Worm (Caenorhabditis elegans) whole organism, L1 larva: ENCODE data around the gene F37C12.10.

Experiments used
- C04F5.9 ChIP-seq: sonication (generic microtip); optimal IDR thresholded peaks from 2 replicates; lab custom pipeline; 2016; ENCODE audit warnings: missing genetic modification characterization, missing compliant biosample characterization
- C16A3.4 ChIP-seq: fragments of 150-350 bp; optimal IDR thresholded peaks from 2 replicates; lab custom pipeline; 2014; ENCODE audit warnings: missing biosample characterization, missing genetic modification characterization
- F16B12.6 ChIP-seq: fragments of 150-350 bp; optimal IDR thresholded peaks from 2 replicates; lab custom pipeline; 2014; ENCODE audit warnings: missing biosample characterization, missing genetic modification characterization
- Y116A8C.19 ChIP-seq: sonication (generic microtip); optimal IDR thresholded peaks from 2 replicates; lab custom pipeline; 2016; ENCODE audit warnings: missing compliant biosample characterization, missing genetic modification characterization, borderline replicate concordance
- aha-1 ChIP-seq: fragments of 150-350 bp; optimal IDR thresholded peaks from 2 replicates; lab custom pipeline; 2014; ENCODE audit warnings: missing biosample characterization, missing genetic modification characterization
- alr-1 ChIP-seq: fragments of 200-800 bp; sonication (Bioruptor generic); optimal IDR thresholded peaks from 2 replicates; lab custom pipeline; 2018; ENCODE audit warnings: borderline replicate concordance, mild to moderate bottlenecking, missing genetic modification characterization, missing compliant biosample characterization
- aly-2 ChIP-seq: fragments of 150-350 bp; optimal IDR thresholded peaks from 2 replicates; lab custom pipeline; 2014; ENCODE audit warnings: missing biosample characterization, missing genetic modification characterization
- blmp-1 ChIP-seq: fragments of 150-350 bp; optimal IDR thresholded peaks from 2 replicates; lab custom pipeline; 2014; ENCODE audit warnings: missing biosample characterization, missing genetic modification characterization
- ceh-8 ChIP-seq: fragments of 200-800 bp; sonication (Bioruptor generic); optimal IDR thresholded peaks from 2 replicates; lab custom pipeline; 2018; ENCODE audit warnings: mild to moderate bottlenecking, missing genetic modification characterization, moderate library complexity, missing compliant biosample characterization
- ceh-82 ChIP-seq, 3 experiments: fragments of 150-350 bp in 1 of 3; sonication (generic microtip) in 2 of 3; optimal IDR thresholded peaks; 2 replicates each; lab custom pipeline; 2014 to 2017; ENCODE audit warnings: missing biosample characterization in 3 of 3, missing genetic modification characterization in 3 of 3
- ceh-88 ChIP-seq: fragments of 200-800 bp; sonication (Bioruptor generic); IDR thresholded peaks from 2 replicates; pipeline ENCODE4 v1.3.6; 2022; ENCODE audit warnings: missing genetic modification characterization, missing compliant biosample characterization
- ceh-90 ChIP-seq: sonication (generic microtip); optimal IDR thresholded peaks from 2 replicates; lab custom pipeline; 2016; ENCODE audit warnings: missing genetic modification characterization, missing compliant biosample characterization
- dsc-1 ChIP-seq: sonication (generic microtip); optimal IDR thresholded peaks from 2 replicates; lab custom pipeline; 2016; ENCODE audit warnings: mild to moderate bottlenecking, missing genetic modification characterization, missing compliant biosample characterization
- efl-1 ChIP-seq, 4 experiments: fragments of 150-350 bp; optimal IDR thresholded peaks in 3 of 4; peaks in 1 of 4; 1 replicate in 1 of 4; 2 replicates in 3 of 4; lab custom pipeline; 2014; ENCODE audit warnings: missing biosample characterization in 2 of 4, missing genetic modification characterization in 2 of 4, missing genetic modification reagents in 2 of 4
- efl-3 ChIP-seq: fragments of 200-800 bp; sonication (Bioruptor generic); optimal IDR thresholded peaks from 2 replicates; lab custom pipeline; 2018; ENCODE audit warnings: mild to moderate bottlenecking, missing genetic modification characterization, missing compliant biosample characterization
- egl-13 ChIP-seq: sonication (generic microtip); optimal IDR thresholded peaks from 2 replicates; lab custom pipeline; 2016; ENCODE audit warnings: missing genotype, missing genetic modification reagents, missing genetic modification characterization, missing compliant biosample characterization
- egl-27 ChIP-seq, 2 experiments: fragments of 150-350 bp in 1 of 2; sonication (generic microtip); optimal IDR thresholded peaks; 3 replicates each; lab custom pipeline; 2017 to 2018; ENCODE audit warnings: missing biosample characterization in 2 of 2, missing genetic modification characterization in 2 of 2, missing genetic modification reagents in 2 of 2
- elt-2 ChIP-seq: sonication (generic microtip); optimal IDR thresholded peaks from 2 replicates; lab custom pipeline; 2016; ENCODE audit warnings: missing genetic modification characterization, mild to moderate bottlenecking, inconsistent platforms, missing compliant biosample characterization, missing genetic modification reagents
- elt-3 ChIP-seq, 6 experiments: fragments of 150-350 bp in 1 of 6; sonication (generic microtip); optimal IDR thresholded peaks; 2 replicates each; lab custom pipeline; 2017 to 2018; ENCODE audit warnings: missing biosample characterization in 6 of 6, missing genetic modification characterization in 6 of 6, inconsistent platforms in 1 of 6
- fkh-10 ChIP-seq: sonication (generic microtip); optimal IDR thresholded peaks from 2 replicates; lab custom pipeline; 2017; ENCODE audit warnings: missing biosample characterization, missing genetic modification reagents, missing genetic modification characterization
- fkh-4 ChIP-seq: sonication (generic microtip); optimal IDR thresholded peaks from 2 replicates; lab custom pipeline; 2016; ENCODE audit warnings: missing compliant biosample characterization, missing genetic modification characterization, borderline replicate concordance
- fos-1 ChIP-seq: fragments of 150-350 bp; optimal IDR thresholded peaks from 2 replicates; lab custom pipeline; 2014; ENCODE audit warnings: missing biosample characterization, missing genetic modification characterization
- grh-1 ChIP-seq: fragments of 200-800 bp; sonication (Bioruptor generic); IDR thresholded peaks from 2 replicates; pipeline ENCODE4 v1.3.6; 2022; ENCODE audit warnings: missing genetic modification reagents, missing genetic modification characterization, missing compliant biosample characterization
- hlh-4 ChIP-seq: sonication (generic microtip); optimal IDR thresholded peaks from 2 replicates; lab custom pipeline; 2016; ENCODE audit warnings: mild to moderate bottlenecking, missing genetic modification characterization, missing compliant biosample characterization
- irx-1 ChIP-seq: sonication (generic microtip); optimal IDR thresholded peaks from 2 replicates; lab custom pipeline; 2016; ENCODE audit warnings: missing genetic modification characterization, missing compliant biosample characterization
- jun-1 ChIP-seq: fragments of 150-350 bp; optimal IDR thresholded peaks from 2 replicates; lab custom pipeline; 2014; ENCODE audit warnings: missing biosample characterization, missing genetic modification reagents, missing genetic modification characterization
- lin-13 ChIP-seq: fragments of 150-350 bp; optimal IDR thresholded peaks from 2 replicates; lab custom pipeline; 2014; ENCODE audit warnings: missing biosample characterization, missing genetic modification reagents, missing genetic modification characterization
- lin-15B ChIP-seq: fragments of 150-350 bp; sonication (generic microtip); optimal IDR thresholded peaks from 3 replicates; lab custom pipeline; 2014; ENCODE audit warnings: missing biosample characterization, missing genetic modification characterization
- lin-35 ChIP-seq, 2 experiments: fragments of 150-350 bp; optimal IDR thresholded peaks; 2 replicates each; lab custom pipeline; 2014; ENCODE audit warnings: missing biosample characterization in 2 of 2, missing genetic modification characterization in 2 of 2, missing genetic modification reagents in 2 of 2
- lir-3 ChIP-seq: sonication (generic microtip); optimal IDR thresholded peaks from 2 replicates; lab custom pipeline; 2016; ENCODE audit warnings: mild to moderate bottlenecking, missing genetic modification characterization, moderate library complexity, missing compliant biosample characterization; ENCODE audit not compliant: poor library complexity
- mdl-1 ChIP-seq, 2 experiments: fragments of 150-350 bp; optimal IDR thresholded peaks; 2 replicates each; lab custom pipeline; 2014 to 2017; ENCODE audit warnings: missing biosample characterization in 2 of 2, missing genetic modification characterization in 2 of 2, inconsistent platforms in 1 of 2
- mep-1 ChIP-seq: fragments of 150-350 bp; optimal IDR thresholded peaks from 2 replicates; lab custom pipeline; 2014; ENCODE audit warnings: missing biosample characterization, missing genetic modification characterization
- nhr-11 ChIP-seq: fragments of 150-350 bp; optimal IDR thresholded peaks from 2 replicates; lab custom pipeline; 2014; ENCODE audit warnings: missing biosample characterization, missing genetic modification characterization
- nhr-19 ChIP-seq: fragments of 200-800 bp; sonication (Bioruptor generic); conservative IDR thresholded peaks from 2 replicates; pipeline ENCODE4 v1.3.6; 2022; ENCODE audit warnings: missing genetic modification characterization, missing compliant biosample characterization
- nhr-20 ChIP-seq: sonication (generic microtip); optimal IDR thresholded peaks from 2 replicates; lab custom pipeline; 2016; ENCODE audit warnings: mild to moderate bottlenecking, missing genetic modification characterization, missing compliant biosample characterization
- nhr-28 ChIP-seq: fragments of 150-350 bp; optimal IDR thresholded peaks from 2 replicates; lab custom pipeline; 2014; ENCODE audit warnings: missing biosample characterization, missing genetic modification characterization
- nhr-47 ChIP-seq: sonication (generic microtip); optimal IDR thresholded peaks from 2 replicates; lab custom pipeline; 2016; ENCODE audit warnings: mild to moderate bottlenecking, missing genetic modification characterization, moderate library complexity, missing compliant biosample characterization
- nhr-71 ChIP-seq: sonication (generic microtip); optimal IDR thresholded peaks from 2 replicates; lab custom pipeline; 2016; ENCODE audit warnings: mild to moderate bottlenecking, missing genetic modification characterization, moderate library complexity, missing compliant biosample characterization
- nhr-77 ChIP-seq: fragments of 150-350 bp; optimal IDR thresholded peaks from 2 replicates; lab custom pipeline; 2014; ENCODE audit warnings: missing biosample characterization, missing genetic modification characterization
- nhr-85 ChIP-seq: sonication (generic microtip); peaks from one replicate; lab custom pipeline; 2016; ENCODE audit warnings: missing genetic modification characterization, inconsistent platforms, missing compliant biosample characterization
- pax-3 ChIP-seq: fragments of 200-800 bp; sonication (Bioruptor generic); optimal IDR thresholded peaks from 2 replicates; lab custom pipeline; 2018; ENCODE audit warnings: mild to moderate bottlenecking, missing genetic modification characterization, moderate library complexity, missing compliant biosample characterization
- skn-1 ChIP-seq: fragments of 150-350 bp; optimal IDR thresholded peaks from 2 replicates; lab custom pipeline; 2014; ENCODE audit warnings: missing biosample characterization, missing genetic modification characterization
- snpc-4 ChIP-seq: fragments of 150-350 bp; optimal IDR thresholded peaks from 2 replicates; lab custom pipeline; 2014; ENCODE audit warnings: missing biosample characterization, missing genetic modification characterization
- sptf-1 ChIP-seq: fragments of 150-350 bp; optimal IDR thresholded peaks from 2 replicates; lab custom pipeline; 2014; ENCODE audit warnings: missing biosample characterization, missing genetic modification characterization
- tbx-2 ChIP-seq: sonication (generic microtip); optimal IDR thresholded peaks from 2 replicates; lab custom pipeline; 2016; ENCODE audit warnings: missing genetic modification characterization, missing compliant biosample characterization
- tlp-1 ChIP-seq: fragments of 150-350 bp; optimal IDR thresholded peaks from 2 replicates; lab custom pipeline; 2014; ENCODE audit warnings: missing biosample characterization, missing genetic modification characterization
- unc-130 ChIP-seq: fragments of 150-350 bp; optimal IDR thresholded peaks from 2 replicates; lab custom pipeline; 2017; ENCODE audit warnings: missing biosample characterization, missing genetic modification characterization, inconsistent platforms
- unc-30 ChIP-seq: sonication (generic microtip); optimal IDR thresholded peaks from 2 replicates; lab custom pipeline; 2017; ENCODE audit warnings: missing biosample characterization, missing genetic modification characterization
- unc-62 ChIP-seq: fragments of 150-350 bp; optimal IDR thresholded peaks from 2 replicates; lab custom pipeline; 2014; ENCODE audit warnings: missing biosample characterization, missing genetic modification reagents, missing genetic modification characterization
- zip-4 ChIP-seq: fragments of 200-800 bp; sonication (Bioruptor generic); optimal IDR thresholded peaks from 2 replicates; lab custom pipeline; 2018; ENCODE audit warnings: mild to moderate bottlenecking, missing genetic modification characterization, moderate library complexity, missing compliant biosample characterization
- ztf-4 ChIP-seq: fragments of 150-350 bp; optimal IDR thresholded peaks from 2 replicates; lab custom pipeline; 2014; ENCODE audit warnings: missing biosample characterization, missing genetic modification characterization

F37C12.10 gene

ce11 chrIII:7179538-7180301 is 8.5 kb downstream of the F37C12.10 start, which contains the start of the genes rps-14 and rpl-36:
TSS of gene rps-14 (minus strand) at chrIII:7179588.
TSS of gene rpl-36 (plus strand) at chrIII:7180251.
- TF ChIP-seq efl-1 (optimal IDR thresholded peaks at IDR 0.05; lab: Kevin White, UChicago), result peak; percentile 90 to 92
- TF ChIP-seq efl-1 (GFP tag; optimal IDR thresholded peaks at IDR 0.05 in 1 of 2; lab: Kevin White, UChicago), result peak; percentile 82 to 97
- peak; percentile 94 for TF ChIP-seq nhr-20 (tag; lab: Kevin White, UChicago)
- peak; percentile 87 for TF ChIP-seq lin-13 (GFP tag; lab: Kevin White, UChicago)
- TF ChIP-seq grh-1 (GFP tag; lab: Robert Waterston, UW), result peak; percentile 70
- TF ChIP-seq unc-30 (tag; lab: Kevin White, UChicago), result no peak
- TF ChIP-seq snpc-4 (tag; lab: Kevin White, UChicago), result peak; percentile 82
- TF ChIP-seq nhr-77 (tag; lab: Kevin White, UChicago), result peak; percentile 90
- TF ChIP-seq nhr-11, result peak; percentile 30
- TF ChIP-seq tbx-2 (tag; lab: Kevin White, UChicago), result peak; percentile 87
- TF ChIP-seq ceh-90 (tag; lab: Kevin White, UChicago), result peak; percentile 34
- TF ChIP-seq aha-1, result peak; percentile 77
- peak; percentile 77 for TF ChIP-seq lir-3
- peak; percentile 92 for TF ChIP-seq nhr-47 (tag; lab: Kevin White, UChicago)
- TF ChIP-seq ceh-82 (tag; optimal IDR thresholded peaks at IDR 0.05; lab: Kevin White, UChicago), result peak; percentile 88 to 90 (median 89)
- peak; percentile 94 for TF ChIP-seq nhr-85 (tag; lab: Kevin White, UChicago)
- peak in 1 of 2 experiments; percentile 59 for TF ChIP-seq egl-27 (tag; optimal IDR thresholded peaks at IDR 0.05; lab: Kevin White, UChicago)
- TF ChIP-seq ceh-8 (GFP tag; lab: Kevin White, UChicago), result peak; percentile 67
- TF ChIP-seq C04F5.9 (tag; lab: Kevin White, UChicago), result peak; percentile 78
- TF ChIP-seq dsc-1 (tag; lab: Kevin White, UChicago), result peak; percentile 89
- TF ChIP-seq hlh-4 (tag; lab: Kevin White, UChicago), result no peak
- peak; percentile 86 for TF ChIP-seq jun-1 (tag; lab: Kevin White, UChicago)
- peak; percentile 66 for TF ChIP-seq zip-4 (GFP tag; lab: Kevin White, UChicago)
- TF ChIP-seq Y116A8C.19 (tag; lab: Kevin White, UChicago), result no peak
- TF ChIP-seq unc-130 (tag; lab: Kevin White, UChicago), result peak; percentile 96
- TF ChIP-seq skn-1, result peak; percentile 94
- TF ChIP-seq fkh-10, result peak; percentile 66
- TF ChIP-seq ztf-4, result peak; percentile 67
- peak in 3 of 6 experiments; percentile 76 to 94 (median 88) for TF ChIP-seq elt-3 (tag; optimal IDR thresholded peaks at IDR 0.05; lab: Kevin White, UChicago)
- TF ChIP-seq nhr-28, result no peak
- peak; percentile 90 for TF ChIP-seq lin-15B
- TF ChIP-seq ceh-88 (GFP tag; lab: Robert Waterston, UW), result peak; percentile 68
- peak in 1 of 2 experiments; percentile 82 for TF ChIP-seq mdl-1 (tag; optimal IDR thresholded peaks at IDR 0.05; lab: Kevin White, UChicago)
- TF ChIP-seq pax-3 (tag; lab: Kevin White, UChicago), result peak; percentile 72
- no peak for TF ChIP-seq tlp-1 (tag; lab: Kevin White, UChicago)
- TF ChIP-seq sptf-1 (tag; lab: Kevin White, UChicago), result no peak
- peak; percentile 96 for TF ChIP-seq C16A3.4 (tag; lab: Kevin White, UChicago)
- TF ChIP-seq blmp-1 (tag; lab: Kevin White, UChicago), result peak; percentile 93
- TF ChIP-seq elt-2 (tag; lab: Kevin White, UChicago), result peak; percentile 44
- peak; percentile 71 for TF ChIP-seq egl-13
- TF ChIP-seq nhr-71, result peak; percentile 93
- peak; percentile 40 for TF ChIP-seq fkh-4 (tag; lab: Kevin White, UChicago)
- no peak for TF ChIP-seq alr-1
- TF ChIP-seq efl-3 (GFP tag; lab: Kevin White, UChicago), result no peak
- peak; percentile 83 for TF ChIP-seq irx-1 (tag; lab: Kevin White, UChicago)
- TF ChIP-seq nhr-19 (GFP tag; lab: Robert Waterston, UW), result peak; percentile 92
- TF ChIP-seq lin-35 (GFP tag; optimal IDR thresholded peaks at IDR 0.05; lab: Kevin White, UChicago), result peak; percentile 88 to 93
- TF ChIP-seq mep-1, result peak; percentile 96
- peak; percentile 47 for TF ChIP-seq aly-2 (tag; lab: Kevin White, UChicago)
- TF ChIP-seq F16B12.6 (tag; lab: Kevin White, UChicago), result peak; percentile 69
- TF ChIP-seq fos-1 (tag; lab: Kevin White, UChicago), result peak; percentile 84
- no peak for TF ChIP-seq unc-62 (GFP tag; lab: Kevin White, UChicago)
